Fruit fly (Drosophila melanogaster): Measurements from ENCODE around the gene CG7289.

DNA sequence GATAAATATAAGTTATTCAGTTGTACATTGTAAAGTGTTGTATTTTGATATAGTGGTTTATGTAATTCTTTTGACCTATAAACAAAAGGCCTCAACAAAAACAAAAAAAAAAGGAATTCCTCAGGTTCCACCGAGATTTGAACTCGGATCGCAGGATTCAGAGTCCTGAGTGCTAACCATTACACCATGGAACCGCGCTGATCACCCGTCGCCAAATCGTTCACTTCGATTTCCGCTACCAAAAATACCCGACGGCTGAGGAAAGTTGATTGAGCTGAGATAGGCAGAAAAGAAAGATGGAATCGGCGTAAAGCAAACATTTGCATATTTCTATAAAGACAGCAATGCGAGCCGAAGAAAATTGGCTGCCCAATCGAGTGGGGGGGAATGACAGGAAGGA lies 31.0 kb downstream of the CG7289 start:
- TF ChIP-seq Hr96 (GFP tag; optimal IDR thresholded peaks at IDR 0.05) (no peak), CG14711 (tag; optimal IDR thresholded peaks at IDR 0.05) (no peak), cnc (optimal IDR thresholded peaks at IDR 0.05) (no peak), CG1620 (GFP tag; optimal IDR thresholded peaks at IDR 0.05) (no peak)

All from whole organism, adult.